Fruit fly (Drosophila melanogaster): ENCODE results near the gene Uch.
A peak's percentile ranks its signal among the peaks of the same experiment; 100 is the strongest.

Uch gene

dm6 chr2L:2214004-2214403 is at the start of gene Uch, which contains the start of gene CG34174 (continued):
- TF ChIP-seq CG12659 (GFP tag; optimal IDR thresholded peaks at IDR 0.05) (peak; percentile 68), CG31224 (GFP tag; IDR thresholded peaks at IDR 0.05) (no peak), CG12942 (GFP tag; optimal IDR thresholded peaks at IDR 0.05) (no peak), Opbp (GFP tag; IDR thresholded peaks at IDR 0.05; ENCODE audit: partially characterized antibody) (0 out of 3 replicates have a peak, but pooled peaks have one; percentile 17), CG13287 (GFP tag; IDR thresholded peaks at IDR 0.05; ENCODE audit: partially characterized antibody) (peak; percentile 87), HHEX (GFP tag; optimal IDR thresholded peaks at IDR 0.05) (no peak), gro (GFP tag; optimal IDR thresholded peaks at IDR 0.05) (peak; percentile 9), CG2120 (GFP tag; optimal IDR thresholded peaks at IDR 0.05) (peak; percentile 5), CG10267 (tag; optimal IDR thresholded peaks at IDR 0.05) (peak; percentile 95), abd-A (tag; optimal IDR thresholded peaks at IDR 0.05) (peak; percentile 29), CG30403 (GFP tag; optimal IDR thresholded peaks at IDR 0.05) (peak; percentile 21), Dref (GFP tag; IDR thresholded peaks at IDR 0.05) (peak; percentile 60), CG34224 (GFP tag; IDR thresholded peaks at IDR 0.05; ENCODE audit: partially characterized antibody) (peak; percentile 68; the same call in 2 of the 3 replicates), inv (GFP tag; IDR thresholded peaks at IDR 0.05; ENCODE audit: partially characterized antibody) (peak; percentile 46; the same call in 1 of the 2 replicates), CG18262 (tag; optimal IDR thresholded peaks at IDR 0.05) (peak; percentile 28), CG7963 (GFP tag; IDR thresholded peaks at IDR 0.05; ENCODE audit: partially characterized antibody) (no peak), BEAF-32 (GFP tag; optimal IDR thresholded peaks at IDR 0.05) (peak; percentile 79), stwl (tag; optimal IDR thresholded peaks at IDR 0.05) (peak; percentile 98), CG16813 (GFP tag; IDR thresholded peaks at IDR 0.05; ENCODE audit: partially characterized antibody) (peak; percentile 70), HmgZ (tag; optimal IDR thresholded peaks at IDR 0.05) (peak; percentile 65), CG3163 (GFP tag; optimal IDR thresholded peaks at IDR 0.05) (no peak), zen (tag; optimal IDR thresholded peaks at IDR 0.05) (peak; percentile 46), CG33557 (GFP tag; optimal IDR thresholded peaks at IDR 0.05) (peak; percentile 32), Doc3 (GFP tag; IDR thresholded peaks at IDR 0.05; ENCODE audit: partially characterized antibody) (peak; percentile 72), tin (GFP tag; optimal IDR thresholded peaks at IDR 0.05) (peak; percentile 7), Hr51 (GFP tag; optimal IDR thresholded peaks at IDR 0.05) (peak in 1 of 2 experiments; percentile 3), Adf1 (GFP tag; IDR thresholded peaks at IDR 0.05) (no peak), Hr78 (GFP tag; optimal IDR thresholded peaks at IDR 0.05) (no peak), Hsf (GFP tag; optimal IDR thresholded peaks at IDR 0.05) (peak; percentile 1), CG34376 (GFP tag; optimal IDR thresholded peaks at IDR 0.05) (peak; percentile 21), CG14710 (tag; optimal IDR thresholded peaks at IDR 0.05) (peak; percentile 100), CG31441 (GFP tag; IDR thresholded peaks at IDR 0.05) (0 out of 2 replicates have a peak, but pooled peaks have one; percentile 12), zen2 (GFP tag; IDR thresholded peaks at IDR 0.05; ENCODE audit: partially characterized antibody) (peak; percentile 65; the same call in 2 of the 3 replicates), gsb (GFP tag; IDR thresholded peaks at IDR 0.05) (no peak), crp (GFP tag; optimal IDR thresholded peaks at IDR 0.05) (peak in 1 of 2 experiments; percentile 39), CG13894 (tag; optimal IDR thresholded peaks at IDR 0.05) (peak; percentile 61), lbe (GFP tag; optimal IDR thresholded peaks at IDR 0.05) (peak; percentile 43), ATbp (GFP tag; optimal IDR thresholded peaks at IDR 0.05) (no peak), CG6272 (GFP tag; IDR thresholded peaks at IDR 0.05) (no peak), Spps (tag; optimal IDR thresholded peaks at IDR 0.05) (no peak), CG13624 (GFP tag; optimal IDR thresholded peaks at IDR 0.05) (peak; percentile 45), CG34422 (GFP tag; IDR thresholded peaks at IDR 0.05) (peak; percentile 55; the same call in 1 of the 3 replicates), zfh2 (GFP tag; optimal IDR thresholded peaks at IDR 0.05) (peak; percentile 1), knrl (GFP tag; IDR thresholded peaks at IDR 0.05; ENCODE audit: partially characterized antibody) (peak; percentile 80), ttk (GFP tag; IDR thresholded peaks at IDR 0.05) (no peak), gcm2 (GFP tag; optimal IDR thresholded peaks at IDR 0.05) (no peak), CG32532 (GFP tag; IDR thresholded peaks at IDR 0.05) (no peak), ato (GFP tag; IDR thresholded peaks at IDR 0.05; ENCODE audit: partially characterized antibody) (0 out of 2 replicates have a peak, but pooled peaks have one; percentile 39)
